Fruit fly (Drosophila melanogaster): ENCODE data around the gene CG31156.

CG31156 gene

dm6 chr3R:22626842-22627392 lies 13.5 kb upstream of the CG31156 start (continued):
- TF ChIP-seq Ada2b (GFP tag; IDR thresholded peaks at IDR 0.05) (no peak), CG7987 (GFP tag; optimal IDR thresholded peaks at IDR 0.05) (peak; percentile 73), Awh (GFP tag; IDR thresholded peaks at IDR 0.05) (peak; percentile 55; the same call in 1 of the 2 replicates), CG8388 (GFP tag; optimal IDR thresholded peaks at IDR 0.05) (peak; percentile 7), cato (GFP tag; optimal IDR thresholded peaks at IDR 0.05; ENCODE audit: borderline replicate concordance) (no peak), NC2α (GFP tag; optimal IDR thresholded peaks at IDR 0.05) (peak; percentile 49), CG1602 (GFP tag; optimal IDR thresholded peaks at IDR 0.05) (no peak), kay (GFP tag; optimal IDR thresholded peaks at IDR 0.05) (peak; percentile 84), ci (GFP tag; IDR thresholded peaks at IDR 0.05) (peak; percentile 76; the same call in 2 of the 3 replicates), CG15514 (GFP tag; optimal IDR thresholded peaks at IDR 0.05) (peak; percentile 60), CG6813 (GFP tag; optimal IDR thresholded peaks at IDR 0.05) (peak; percentile 71), CG32767 (GFP tag; IDR thresholded peaks at IDR 0.05) (peak; percentile 28; the same call in 1 of the 2 replicates), CG15696 (tag; optimal IDR thresholded peaks at IDR 0.05) (peak; percentile 31), Chrac-16 (GFP tag; optimal IDR thresholded peaks at IDR 0.05) (no peak), bbx (GFP tag; IDR thresholded peaks at IDR 0.05; ENCODE audit: partially characterized antibody) (peak; percentile 10; the same call in 1 of the 2 replicates), sr (GFP tag; IDR thresholded peaks at IDR 0.05) (peak; percentile 50; the same call in 2 of the 3 replicates), ssp (GFP tag; IDR thresholded peaks at IDR 0.05) (no peak), Dbx (GFP tag; IDR thresholded peaks at IDR 0.05) (0 out of 3 replicates have a peak, but pooled peaks have one; percentile 21), bab2 (GFP tag; optimal IDR thresholded peaks at IDR 0.05) (peak; percentile 54), CG17328 (GFP tag; IDR thresholded peaks at IDR 0.05) (no peak), CG1832 (GFP tag; optimal IDR thresholded peaks at IDR 0.05) (no peak), CG10321 (GFP tag; IDR thresholded peaks at IDR 0.05) (peak; percentile 72), CG2712 (tag; optimal IDR thresholded peaks at IDR 0.05) (peak; percentile 37), pros (GFP tag; optimal IDR thresholded peaks at IDR 0.05) (peak; percentile 69), CG18619 (GFP tag; optimal IDR thresholded peaks at IDR 0.05) (peak; percentile 55), fd64A (GFP tag; optimal IDR thresholded peaks at IDR 0.05) (peak; percentile 68), CG2202 (tag; optimal IDR thresholded peaks at IDR 0.05) (no peak), CG32532 (GFP tag; IDR thresholded peaks at IDR 0.05) (no peak), CG5953 (GFP tag; IDR thresholded peaks at IDR 0.05) (no peak), salm (tag; optimal IDR thresholded peaks at IDR 0.05) (peak; percentile 4), CG18764 (GFP tag; optimal IDR thresholded peaks at IDR 0.05) (peak; percentile 24), Optix (GFP tag; IDR thresholded peaks at IDR 0.05) (no peak), pum (GFP tag; optimal IDR thresholded peaks at IDR 0.05) (no peak), CG9727 (GFP tag; optimal IDR thresholded peaks at IDR 0.05) (peak; percentile 34), so (GFP tag; IDR thresholded peaks at IDR 0.05) (peak; percentile 51; the same call in 1 of the 3 replicates), D (optimal IDR thresholded peaks at IDR 0.05) (peak; percentile 49), D (GFP tag; optimal IDR thresholded peaks at IDR 0.05) (peak; percentile 65), h (optimal IDR thresholded peaks at IDR 0.05) (no peak), CG12071 (GFP tag; optimal IDR thresholded peaks at IDR 0.05) (peak; percentile 76), CG17568 (GFP tag; optimal IDR thresholded peaks at IDR 0.05) (peak; percentile 70), CG11398 (GFP tag; optimal IDR thresholded peaks at IDR 0.05) (peak; percentile 61), CG34224 (GFP tag; IDR thresholded peaks at IDR 0.05; ENCODE audit: partially characterized antibody) (peak; percentile 38; the same call in 1 of the 3 replicates), Atf6 (GFP tag; IDR thresholded peaks at IDR 0.05) (peak; percentile 82), Hmr (GFP tag; optimal IDR thresholded peaks at IDR 0.05) (peak; percentile 79), fd3F (GFP tag; optimal IDR thresholded peaks at IDR 0.05) (peak; percentile 25), CG15011 (GFP tag; optimal IDR thresholded peaks at IDR 0.05) (peak; percentile 62), nerfin-1 (tag; optimal IDR thresholded peaks at IDR 0.05) (peak; percentile 4), br (optimal IDR thresholded peaks at IDR 0.05) (no peak), Blimp-1 (GFP tag; optimal IDR thresholded peaks at IDR 0.05) (peak; percentile 42), cg (GFP tag; optimal IDR thresholded peaks at IDR 0.05) (peak; percentile 73)
